Worm (Caenorhabditis elegans): ENCODE data around the gene sel-11.

The sel-11 gene

DNA sequence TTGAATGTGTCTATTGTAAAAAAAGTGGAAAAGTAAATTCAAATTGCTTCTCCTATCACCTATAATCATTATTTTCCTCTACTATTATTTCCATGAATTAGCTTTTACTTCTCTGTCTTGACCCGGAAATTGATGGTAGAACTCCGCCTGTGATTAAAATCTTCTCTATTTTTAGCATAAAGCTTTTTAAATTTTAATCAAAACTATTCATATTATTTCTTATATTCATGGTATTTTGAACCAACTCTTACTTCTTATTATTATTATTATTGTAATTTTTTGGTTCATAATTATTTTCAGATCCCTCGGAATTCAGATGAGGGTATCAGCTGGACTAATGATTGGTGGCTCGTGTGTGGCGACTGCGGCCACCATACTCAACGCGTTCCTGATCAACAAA lies at the start of gene sel-11:
Gene sel-11 (plus strand): TSS at position 301 of the 400 bp plus-strand sequence.
- no peak for TF ChIP-seq blmp-1 (tag; optimal IDR thresholded peaks at IDR 0.05)
- no peak for TF ChIP-seq bed-3 (GFP tag; optimal IDR thresholded peaks at IDR 0.05)
- TF ChIP-seq zip-8 (tag; optimal IDR thresholded peaks at IDR 0.05) = no peak
- TF ChIP-seq M03D4.4 (tag; optimal IDR thresholded peaks at IDR 0.05) = no peak
- TF ChIP-seq mab-5 (tag; optimal IDR thresholded peaks at IDR 0.05) = no peak
- no peak for TF ChIP-seq hlh-1 (tag; optimal IDR thresholded peaks at IDR 0.05)
- no peak for TF ChIP-seq snpc-4 (tag; optimal IDR thresholded peaks at IDR 0.05)
- no peak for TF ChIP-seq elt-3 (tag; optimal IDR thresholded peaks at IDR 0.05)
- TF ChIP-seq lin-32 (GFP tag; optimal IDR thresholded peaks at IDR 0.05) = no peak
- TF ChIP-seq ces-1 (GFP tag; optimal IDR thresholded peaks at IDR 0.05) = no peak
- TF ChIP-seq mls-2 (tag; optimal IDR thresholded peaks at IDR 0.05) = no peak
- no peak for TF ChIP-seq sptf-1 (tag; optimal IDR thresholded peaks at IDR 0.05)
- no peak for TF ChIP-seq mep-1 (tag; optimal IDR thresholded peaks at IDR 0.05)
- TF ChIP-seq pha-4 (tag; optimal IDR thresholded peaks at IDR 0.05) = no peak
- no peak for TF ChIP-seq nhr-2 (tag; optimal IDR thresholded peaks at IDR 0.05)

DNA sequence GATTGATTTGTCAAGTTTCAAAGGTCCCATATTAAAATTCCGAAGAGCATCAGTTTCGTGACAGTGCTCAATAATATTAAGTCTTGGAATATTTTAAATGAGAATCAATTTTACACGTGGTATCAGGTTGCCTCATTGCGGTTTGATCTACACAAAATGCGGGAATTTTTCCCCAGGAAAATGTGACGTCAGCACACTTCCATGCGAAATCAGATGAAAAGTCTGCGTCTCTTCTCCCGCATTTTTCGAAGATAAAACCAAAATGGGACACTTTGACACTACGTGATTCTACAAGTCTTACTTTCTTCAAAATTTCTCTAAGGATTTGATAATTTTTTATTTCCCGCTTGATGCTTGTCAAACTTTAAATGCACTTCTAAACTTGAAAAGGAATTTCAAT lies 44.3 kb upstream of the sel-11 start:
- TF ChIP-seq elt-3 (tag; optimal IDR thresholded peaks at IDR 0.05) (no peak), elt-1 (tag; optimal IDR thresholded peaks at IDR 0.05; ENCODE audit: borderline replicate concordance, insufficient read depth) (no peak), nhr-12 (tag; optimal IDR thresholded peaks at IDR 0.05) (no peak), flh-1 (GFP tag; optimal IDR thresholded peaks at IDR 0.05) (no peak)

DNA sequence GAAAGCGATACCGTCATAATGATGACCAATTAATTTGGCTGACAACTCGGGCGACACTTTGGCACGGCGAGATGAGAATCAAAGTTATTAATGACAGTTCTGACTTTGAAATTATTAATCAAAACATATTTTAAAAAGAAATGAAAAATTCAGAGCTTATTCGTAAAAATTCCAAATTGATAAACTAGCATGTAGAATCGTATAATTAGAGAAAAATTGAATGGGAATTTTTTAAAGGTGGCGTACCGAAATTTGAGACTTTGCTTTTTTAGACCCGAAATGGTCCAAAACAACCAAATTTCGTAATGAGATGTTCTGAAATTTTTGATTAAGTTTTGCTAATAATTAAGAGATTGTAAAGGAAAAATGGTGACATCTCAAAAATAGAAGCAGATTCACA lies 41.2 kb upstream of the sel-11 start, which contains the start of gene daf-11:
Gene daf-11 (minus strand): TSS at position 101 of the 400 bp plus-strand sequence.
- TF ChIP-seq hlh-1 (tag; optimal IDR thresholded peaks at IDR 0.05) (no peak), mls-2 (tag; optimal IDR thresholded peaks at IDR 0.05) (no peak), lin-13 (tag; optimal IDR thresholded peaks at IDR 0.05) (no peak), mep-1 (tag; optimal IDR thresholded peaks at IDR 0.05) (no peak)

DNA sequence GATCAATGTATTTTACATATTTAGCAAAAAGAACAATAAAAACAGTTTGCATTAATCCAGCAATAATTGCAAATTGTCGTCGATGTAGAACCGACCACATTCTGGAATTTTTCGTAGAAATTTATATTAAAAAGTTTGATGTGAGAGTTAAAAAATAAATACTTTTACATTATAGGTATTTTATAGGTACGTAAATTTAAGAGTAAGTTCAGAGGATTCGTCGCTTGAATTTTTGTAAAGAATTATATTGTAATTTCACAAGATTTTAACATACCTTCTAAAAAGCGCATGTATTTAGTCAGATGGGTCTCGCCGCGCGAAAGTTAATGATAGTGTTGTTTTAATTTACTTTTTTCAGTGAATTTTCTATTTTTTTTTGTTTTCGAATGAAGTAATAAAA lies 37.1 kb upstream of the sel-11 start, which contains the start of gene rhr-2:
Gene rhr-2 (minus strand): TSS at position 101 of the 400 bp plus-strand sequence.
- TF ChIP-seq snpc-4 (tag; optimal IDR thresholded peaks at IDR 0.05) = no peak
- TF ChIP-seq ceh-83 (GFP tag; optimal IDR thresholded peaks at IDR 0.05) = no peak
- TF ChIP-seq nhr-28 (tag; optimal IDR thresholded peaks at IDR 0.05) = no peak
- no peak for TF ChIP-seq ceh-39 (tag; optimal IDR thresholded peaks at IDR 0.05)
- TF ChIP-seq elt-1 (tag; optimal IDR thresholded peaks at IDR 0.05; ENCODE audit: borderline replicate concordance, insufficient read depth) = no peak

DNA sequence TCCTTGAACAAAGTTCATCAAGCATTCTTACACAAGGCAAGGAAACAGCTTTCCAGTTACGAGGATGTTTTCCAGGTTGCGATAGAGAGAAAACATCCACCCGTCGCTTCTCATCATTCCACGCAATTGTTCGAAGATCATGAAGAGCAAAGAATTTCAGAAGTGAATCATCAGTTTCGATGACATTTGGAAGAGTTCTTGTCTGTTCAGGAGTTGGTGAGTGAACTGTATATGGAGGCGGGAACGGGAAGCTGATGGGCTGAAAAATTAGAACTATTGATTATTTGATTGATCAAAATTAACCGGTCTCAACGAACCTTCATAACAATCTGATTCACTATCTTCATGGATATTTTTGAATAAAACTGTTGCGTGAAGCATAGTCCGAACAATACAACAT lies 35.1 kb upstream of the sel-11 start:
- TF ChIP-seq lin-13 (tag; optimal IDR thresholded peaks at IDR 0.05) (no peak), ceh-43 (GFP tag; optimal IDR thresholded peaks at IDR 0.05) (no peak), ztf-11 (tag; optimal IDR thresholded peaks at IDR 0.05) (no peak), cnd-1 (tag; optimal IDR thresholded peaks at IDR 0.05) (no peak), zip-8 (tag; optimal IDR thresholded peaks at IDR 0.05) (no peak), nhr-76 (tag; optimal IDR thresholded peaks at IDR 0.05) (no peak), ces-1 (GFP tag; optimal IDR thresholded peaks at IDR 0.05) (no peak), tbx-8 (GFP tag; optimal IDR thresholded peaks at IDR 0.05) (no peak), lsy-2 (tag; optimal IDR thresholded peaks at IDR 0.05) (no peak), mls-2 (tag; optimal IDR thresholded peaks at IDR 0.05) (no peak), ceh-83 (GFP tag; optimal IDR thresholded peaks at IDR 0.05) (no peak), nhr-12 (tag; optimal IDR thresholded peaks at IDR 0.05) (no peak), ceh-39 (tag; optimal IDR thresholded peaks at IDR 0.05) (no peak)

DNA sequence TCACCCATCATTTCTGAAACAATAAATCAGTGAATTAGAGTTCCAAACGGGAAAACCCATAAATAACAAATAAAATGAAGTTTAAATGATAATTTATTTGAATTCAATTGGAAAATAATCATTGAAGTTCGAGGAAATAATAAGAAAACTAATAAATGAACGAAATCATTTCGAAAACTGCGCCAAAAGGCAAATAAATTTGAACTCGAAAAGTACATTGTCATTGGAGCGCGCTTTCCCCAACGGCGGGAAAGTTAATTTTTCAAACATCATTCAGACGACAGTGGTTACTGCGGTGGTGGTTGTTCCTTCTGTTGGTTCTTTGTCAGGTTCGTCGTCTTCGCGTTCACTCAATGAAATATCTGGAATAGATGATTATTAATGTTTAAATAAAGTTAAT lies 33.7 kb upstream of the sel-11 start, which contains the start of gene npp-22:
Gene npp-22 (minus strand): TSS at position 13 of the 400 bp plus-strand sequence.
- TF ChIP-seq elt-1 (tag; optimal IDR thresholded peaks at IDR 0.05; ENCODE audit: borderline replicate concordance, insufficient read depth) (no peak), mep-1 (tag; optimal IDR thresholded peaks at IDR 0.05) (peak; percentile 58)

DNA sequence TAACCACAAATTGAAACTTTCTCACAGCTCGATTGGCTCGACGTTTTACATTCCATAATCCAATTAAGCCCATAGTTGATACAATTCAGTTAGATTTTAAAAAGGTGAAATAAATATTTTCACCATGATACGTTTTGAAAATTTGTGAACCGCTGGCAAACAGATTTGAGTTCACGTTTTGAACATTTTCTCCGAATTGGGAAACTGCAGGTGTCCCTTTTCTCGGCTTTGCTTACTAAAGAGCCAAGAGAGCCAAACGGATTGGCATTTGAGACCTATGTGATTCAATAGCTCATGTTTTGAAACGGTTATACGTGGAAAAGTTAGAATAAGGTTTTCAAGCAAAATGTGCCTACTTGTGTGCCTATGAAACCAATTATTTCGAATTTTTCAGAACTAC lies 30.2 kb upstream of the sel-11 start, which contains the start of gene spe-42:
Gene spe-42 (minus strand): TSS at position 101 of the 400 bp plus-strand sequence.
- TF ChIP-seq snpc-4 (tag; optimal IDR thresholded peaks at IDR 0.05) (no peak), pha-4 (tag; optimal IDR thresholded peaks at IDR 0.05) (no peak), nhr-237 (tag; optimal IDR thresholded peaks at IDR 0.05) (no peak)

Data from whole organism, mixed stage, embryonic.